Worm (Caenorhabditis elegans) whole organism, L4 larva: ENCODE results near the gene adt-1.

ENCODE experiments used
- F37D6.2 ChIP-seq: sonication (generic microtip); optimal IDR thresholded peaks from 2 replicates; lab custom pipeline; 2016; ENCODE audit warnings: mild to moderate bottlenecking, missing genetic modification characterization, missing compliant biosample characterization
- F44E2.7 ChIP-seq: fragments of 200-800 bp; sonication (Bioruptor generic); IDR thresholded peaks from 2 replicates; pipeline ENCODE4 v2.1.2; 2022; ENCODE audit warnings: missing genetic modification characterization, missing compliant biosample characterization
- Y105C5A.15 ChIP-seq: fragments of 200-800 bp; sonication (Bioruptor generic); IDR thresholded peaks from 2 replicates; pipeline ENCODE4 v1.3.6; 2022; ENCODE audit warnings: missing genetic modification characterization, missing compliant biosample characterization
- Y5F2A.4 ChIP-seq: fragments of 200-800 bp; sonication (Bioruptor generic); optimal IDR thresholded peaks from 2 replicates; lab custom pipeline; 2018; ENCODE audit warnings: mild to moderate bottlenecking, missing genetic modification characterization, missing compliant biosample characterization
- ZK337.2 ChIP-seq: fragments of 200-800 bp; sonication (Bioruptor generic); IDR thresholded peaks from 2 replicates; pipeline ENCODE4 v1.3.6; 2022; ENCODE audit warnings: missing genetic modification reagents, missing genetic modification characterization, missing compliant biosample characterization
- arid-1 ChIP-seq: fragments of 200-800 bp; sonication (Bioruptor generic); conservative IDR thresholded peaks from 2 replicates; pipeline ENCODE4 v1.3.6; 2022; ENCODE audit warnings: missing genetic modification reagents, missing genetic modification characterization, missing compliant biosample characterization
- ceh-20 ChIP-seq: fragments of 200-800 bp; sonication (Bioruptor generic); IDR thresholded peaks from 2 replicates; pipeline ENCODE4 v1.3.6; 2022; ENCODE audit warnings: missing genetic modification reagents, missing genetic modification characterization, missing compliant biosample characterization
- ceh-28 ChIP-seq: fragments of 150-350 bp; optimal IDR thresholded peaks from 2 replicates; lab custom pipeline; 2014; ENCODE audit warnings: missing biosample characterization, missing genetic modification reagents, missing genetic modification characterization
- ceh-32 ChIP-seq: sonication (generic microtip); optimal IDR thresholded peaks from 2 replicates; lab custom pipeline; 2016; ENCODE audit warnings: mild to moderate bottlenecking, missing genetic modification characterization, missing compliant biosample characterization; ENCODE audit not compliant: poor library complexity
- ceh-44 ChIP-seq: fragments of 200-800 bp; sonication (Bioruptor generic); IDR thresholded peaks from 2 replicates; pipeline ENCODE4 v1.3.6; 2022; ENCODE audit warnings: missing genetic modification reagents, missing genetic modification characterization, missing compliant biosample characterization
- ceh-82 ChIP-seq: sonication (generic microtip); optimal IDR thresholded peaks from 2 replicates; lab custom pipeline; 2017; ENCODE audit warnings: missing biosample characterization, missing genetic modification characterization
- ces-1 ChIP-seq: fragments of 150-350 bp; sonication (generic microtip); optimal IDR thresholded peaks from 4 replicates; lab custom pipeline; 2014; ENCODE audit warnings: missing biosample characterization, missing genetic modification reagents, missing genetic modification characterization
- ctbp-1 ChIP-seq: fragments of 200-800 bp; sonication (Bioruptor generic); IDR thresholded peaks from 2 replicates; pipeline ENCODE4 v1.3.6; 2022; ENCODE audit warnings: missing genetic modification reagents, missing genetic modification characterization, missing compliant biosample characterization
- daf-16 ChIP-seq, 3 experiments: sonication (generic microtip); optimal IDR thresholded peaks; 2 replicates each; lab custom pipeline; 2016 to 2017; ENCODE audit warnings: missing genetic modification characterization in 3 of 3, missing genetic modification reagents in 3 of 3, mild to moderate bottlenecking in 2 of 3, missing compliant biosample characterization in 2 of 3, missing biosample characterization in 1 of 3, moderate library complexity in 1 of 3
- daf-19 ChIP-seq: fragments of 200-800 bp; sonication (Bioruptor generic); conservative IDR thresholded peaks from 2 replicates; pipeline ENCODE4 v1.3.6; 2022; ENCODE audit warnings: missing genetic modification characterization, missing compliant biosample characterization
- dmd-8 ChIP-seq: fragments of 200-800 bp; sonication (Bioruptor generic); IDR thresholded peaks from 2 replicates; pipeline ENCODE4 v1.3.6; 2022; ENCODE audit warnings: missing genetic modification characterization, missing compliant biosample characterization
- dve-1 ChIP-seq: sonication (generic microtip); optimal IDR thresholded peaks from 2 replicates; lab custom pipeline; 2017; ENCODE audit warnings: antibody characterized with exemption, mild to moderate bottlenecking, missing genetic modification characterization, missing compliant biosample characterization; ENCODE audit not compliant: insufficient read depth
- fos-1 ChIP-seq: fragments of 150-350 bp; optimal IDR thresholded peaks from 2 replicates; lab custom pipeline; 2014; ENCODE audit warnings: missing biosample characterization, missing genetic modification characterization
- hif-1 ChIP-seq, 2 experiments: sonication (generic microtip); optimal IDR thresholded peaks; 2 replicates each; lab custom pipeline; 2016 to 2017; ENCODE audit warnings: missing compliant biosample characterization in 2 of 2, missing genetic modification characterization in 2 of 2, missing genetic modification reagents in 2 of 2, missing genotype in 2 of 2, mild to moderate bottlenecking in 1 of 2
- hlh-30 ChIP-seq: sonication (generic microtip); optimal IDR thresholded peaks from 2 replicates; lab custom pipeline; 2017; ENCODE audit warnings: antibody characterized with exemption, mild to moderate bottlenecking, missing genetic modification characterization, missing compliant biosample characterization; ENCODE audit not compliant: insufficient read depth
- lim-7 ChIP-seq: fragments of 200-800 bp; sonication (Bioruptor generic); IDR thresholded peaks from 2 replicates; pipeline ENCODE4 v1.3.6; 2022; ENCODE audit warnings: missing genetic modification characterization, missing compliant biosample characterization
- lin-13 ChIP-seq: fragments of 150-350 bp; optimal IDR thresholded peaks from 2 replicates; lab custom pipeline; 2014; ENCODE audit warnings: missing biosample characterization, missing genetic modification reagents, missing genetic modification characterization
- lin-29 ChIP-seq: fragments of 200-800 bp; sonication (Bioruptor generic); IDR thresholded peaks from 2 replicates; pipeline ENCODE4 v1.3.6; 2022; ENCODE audit warnings: missing genetic modification reagents, missing genetic modification characterization, missing compliant biosample characterization
- mep-1 ChIP-seq: fragments of 150-350 bp; sonication (generic microtip); optimal IDR thresholded peaks from 3 replicates; lab custom pipeline; 2014; ENCODE audit warnings: missing biosample characterization, missing genetic modification characterization
- nhr-11 ChIP-seq: fragments of 150-350 bp; optimal IDR thresholded peaks from 2 replicates; lab custom pipeline; 2014; ENCODE audit warnings: missing biosample characterization, missing genetic modification characterization
- nhr-111 ChIP-seq: fragments of 200-800 bp; sonication (Bioruptor generic); optimal IDR thresholded peaks from 2 replicates; lab custom pipeline; 2018; ENCODE audit warnings: mild to moderate bottlenecking, missing genetic modification characterization, missing compliant biosample characterization
- nhr-25 ChIP-seq: sonication (generic microtip); optimal IDR thresholded peaks from 2 replicates; lab custom pipeline; 2017; ENCODE audit warnings: missing genetic modification characterization, mild to moderate bottlenecking, missing compliant biosample characterization, antibody characterized with exemption, moderate library complexity, borderline replicate concordance; ENCODE audit not compliant: insufficient read depth
- nhr-41 ChIP-seq: fragments of 200-800 bp; sonication (Bioruptor generic); IDR thresholded peaks from 2 replicates; pipeline ENCODE4 v1.3.6; 2022; ENCODE audit warnings: missing genetic modification reagents, missing genetic modification characterization, missing compliant biosample characterization
- nhr-42 ChIP-seq: fragments of 200-800 bp; sonication (Bioruptor generic); IDR thresholded peaks from 2 replicates; pipeline ENCODE4 v1.3.6; 2022; ENCODE audit warnings: missing genetic modification characterization, missing compliant biosample characterization
- nhr-48 ChIP-seq: sonication (generic microtip); optimal IDR thresholded peaks from 2 replicates; lab custom pipeline; 2016; ENCODE audit warnings: mild to moderate bottlenecking, missing genetic modification characterization, missing compliant biosample characterization
- pha-4 ChIP-seq, 2 experiments: fragments of 150-350 bp in 1 of 2; fragments of 200-800 bp in 1 of 2; sonication (Bioruptor generic) in 1 of 2; IDR thresholded peaks in 1 of 2; optimal IDR thresholded peaks in 1 of 2; 2 replicates each; pipeline versions ENCODE4 v1.3.6 to Lab custom; 2014 to 2022; ENCODE audit warnings: missing genetic modification characterization in 2 of 2, missing genetic modification reagents in 2 of 2, missing biosample characterization in 1 of 2, missing compliant biosample characterization in 1 of 2
- php-3 ChIP-seq: fragments of 200-800 bp; sonication (Bioruptor generic); IDR thresholded peaks from 2 replicates; pipeline ENCODE4 v1.3.6; 2022; ENCODE audit warnings: missing genetic modification reagents, missing genetic modification characterization, missing compliant biosample characterization
- pqm-1 ChIP-seq: sonication (generic microtip); optimal IDR thresholded peaks from 2 replicates; lab custom pipeline; 2017; ENCODE audit warnings: missing biosample characterization, missing genetic modification characterization
- rbr-2 ChIP-seq: sonication (generic microtip); optimal IDR thresholded peaks from 2 replicates; lab custom pipeline; 2016; ENCODE audit warnings: missing genotype, missing genetic modification characterization, missing compliant biosample characterization
- sdz-12 ChIP-seq: fragments of 200-800 bp; sonication (Bioruptor generic); optimal IDR thresholded peaks from 2 replicates; lab custom pipeline; 2018; ENCODE audit warnings: mild to moderate bottlenecking, missing genetic modification characterization, missing compliant biosample characterization
- set-16 ChIP-seq: fragments of 200-800 bp; sonication (Bioruptor generic); IDR thresholded peaks from 2 replicates; pipeline ENCODE4 v1.3.6; 2022; ENCODE audit warnings: missing genetic modification reagents, missing genetic modification characterization, missing compliant biosample characterization
- snpc-4 ChIP-seq: fragments of 150-350 bp; optimal IDR thresholded peaks from 2 replicates; lab custom pipeline; 2014; ENCODE audit warnings: missing biosample characterization, missing genetic modification characterization
- tag-97 ChIP-seq: fragments of 200-800 bp; sonication (Bioruptor generic); IDR thresholded peaks from 2 replicates; pipeline ENCODE4 v1.3.6; 2022; ENCODE audit warnings: missing genetic modification characterization, missing compliant biosample characterization
- tra-1 ChIP-seq: fragments of 200-800 bp; sonication (Bioruptor generic); IDR thresholded peaks from 2 replicates; pipeline ENCODE4 v1.3.6; 2022; ENCODE audit warnings: missing genetic modification reagents, missing genetic modification characterization, missing compliant biosample characterization
- unc-62 ChIP-seq, 3 experiments: fragments of 150-350 bp in 1 of 3; sonication (generic microtip); optimal IDR thresholded peaks in 2 of 3; peaks in 1 of 3; 1 replicate in 1 of 3; 2 replicates in 2 of 3; lab custom pipeline; 2014 to 2017; ENCODE audit warnings: missing biosample characterization in 3 of 3, missing genetic modification characterization in 3 of 3, missing genetic modification reagents in 3 of 3, missing genotype in 1 of 3
- zag-1 ChIP-seq: fragments of 150-350 bp; optimal IDR thresholded peaks from 2 replicates; lab custom pipeline; 2014; ENCODE audit warnings: missing biosample characterization, missing genetic modification characterization
- zfp-2 ChIP-seq: sonication (generic microtip); optimal IDR thresholded peaks from 2 replicates; lab custom pipeline; 2016; ENCODE audit warnings: mild to moderate bottlenecking, missing genetic modification characterization, missing compliant biosample characterization
- zfp-3 ChIP-seq: fragments of 200-800 bp; sonication (Bioruptor generic); conservative IDR thresholded peaks from 2 replicates; pipeline ENCODE4 v1.3.6; 2022; ENCODE audit warnings: missing genetic modification reagents, missing genetic modification characterization, missing compliant biosample characterization
- zip-11 ChIP-seq: fragments of 200-800 bp; sonication (Bioruptor generic); IDR thresholded peaks from 2 replicates; pipeline ENCODE4 v1.3.6; 2022; ENCODE audit warnings: missing genetic modification characterization, missing compliant biosample characterization
- zip-2 ChIP-seq: fragments of 150-350 bp; optimal IDR thresholded peaks from 2 replicates; lab custom pipeline; 2014; ENCODE audit warnings: missing biosample characterization, missing genetic modification characterization
- ztf-11 ChIP-seq: fragments of 150-350 bp; optimal IDR thresholded peaks from 2 replicates; lab custom pipeline; 2014; ENCODE audit warnings: missing biosample characterization, missing genetic modification characterization

Gene adt-1

ce11 chrX:12646546-12647167, 32.0 kb upstream of the adt-1 start, which contains the start of gene zmp-5:
zmp-5 (plus strand) TSS chrX:12647117.
- TF ChIP-seq nhr-42 (GFP tag; lab: Robert Waterston, UW) (no peak), unc-62 (GFP tag; optimal IDR thresholded peaks at IDR 0.05 in 1 of 2; lab: Kevin White, UChicago) (peak in 1 of 2 experiments; percentile 98), unc-62 (tag; optimal IDR thresholded peaks at IDR 0.05; lab: Kevin White, UChicago) (no peak), set-16 (GFP tag; lab: Robert Waterston, UW) (no peak), zip-11 (GFP tag; lab: Robert Waterston, UW) (no peak), nhr-111 (GFP tag; lab: Kevin White, UChicago) (no peak), daf-19 (GFP tag; lab: Robert Waterston, UW) (no peak), snpc-4 (tag; lab: Kevin White, UChicago) (no peak), tag-97 (GFP tag; lab: Robert Waterston, UW) (no peak)

ce11 chrX:12655339-12655875, 23.2 kb upstream of the adt-1 start:
- no peak for TF ChIP-seq zip-2
- peak; percentile 80 for TF ChIP-seq dve-1 (tag; lab: Kevin White, UChicago)
- TF ChIP-seq lin-13, result no peak
- no peak for TF ChIP-seq ZK337.2 (GFP tag; lab: Robert Waterston, UW)
- TF ChIP-seq ceh-20 (GFP tag; lab: Robert Waterston, UW), result no peak
- no peak for TF ChIP-seq pqm-1 (tag; lab: Kevin White, UChicago)
- peak; percentile 43 for TF ChIP-seq rbr-2 (tag; lab: Kevin White, UChicago)
- peak; percentile 16 for TF ChIP-seq mep-1 (tag; lab: Kevin White, UChicago)
- no peak for TF ChIP-seq arid-1 (GFP tag; lab: Robert Waterston, UW)
- TF ChIP-seq hif-1 (tag; optimal IDR thresholded peaks at IDR 0.05; lab: Kevin White, UChicago), result peak in 1 of 2 experiments; percentile 77
- TF ChIP-seq pha-4 (GFP tag; IDR thresholded peaks at IDR 0.05; lab: Robert Waterston, UW), result no peak
- no peak for TF ChIP-seq pha-4 (tag; optimal IDR thresholded peaks at IDR 0.05; lab: Kevin White, UChicago)
- TF ChIP-seq zag-1, result no peak
- TF ChIP-seq nhr-41 (GFP tag; lab: Robert Waterston, UW), result no peak
- TF ChIP-seq lim-7, result no peak
- no peak for TF ChIP-seq ceh-28
- no peak for TF ChIP-seq Y105C5A.15 (GFP tag; lab: Robert Waterston, UW)
- TF ChIP-seq nhr-11 (tag; lab: Kevin White, UChicago), result no peak
- no peak for TF ChIP-seq fos-1 (tag; lab: Kevin White, UChicago)
- no peak for TF ChIP-seq tra-1 (GFP tag; lab: Robert Waterston, UW)
- no peak for TF ChIP-seq dmd-8 (GFP tag; lab: Robert Waterston, UW)
- peak in 1 of 2 experiments; percentile 73 for TF ChIP-seq daf-16 (GFP tag; optimal IDR thresholded peaks at IDR 0.05; lab: Kevin White, UChicago)
- TF ChIP-seq daf-16 (tag; optimal IDR thresholded peaks at IDR 0.05; lab: Kevin White, UChicago), result peak; percentile 51
- TF ChIP-seq ceh-32 (tag; lab: Kevin White, UChicago), result no peak
- no peak for TF ChIP-seq zfp-3 (GFP tag; lab: Robert Waterston, UW)
- peak; percentile 17 for TF ChIP-seq hlh-30 (tag; lab: Kevin White, UChicago)
- TF ChIP-seq php-3 (GFP tag; lab: Robert Waterston, UW), result peak; percentile 7; the same call in 1 of the 2 replicates
- TF ChIP-seq ctbp-1 (GFP tag; lab: Robert Waterston, UW), result peak; percentile 44; the same call in 1 of the 2 replicates
- TF ChIP-seq ces-1, result no peak
- TF ChIP-seq ztf-11 (tag; lab: Kevin White, UChicago), result no peak
- TF ChIP-seq zfp-2 (tag; lab: Kevin White, UChicago), result no peak
- TF ChIP-seq nhr-48, result peak; percentile 91
- TF ChIP-seq Y5F2A.4, result no peak
- peak; percentile 28 for TF ChIP-seq F37D6.2 (tag; lab: Kevin White, UChicago)
- TF ChIP-seq ceh-44 (GFP tag; lab: Robert Waterston, UW), result no peak
- TF ChIP-seq lin-29 (GFP tag; lab: Robert Waterston, UW), result no peak
- TF ChIP-seq ceh-82, result no peak
- TF ChIP-seq sdz-12, result no peak
- no peak for TF ChIP-seq F44E2.7
- no peak for TF ChIP-seq nhr-25 (tag; lab: Kevin White, UChicago)
